Worm (Caenorhabditis elegans) whole organism, early embryonic: ENCODE results near the gene F58A3.3.

Source experiments
- B0310.2 ChIP-seq: sonication (generic microtip); optimal IDR thresholded peaks from 2 replicates; lab custom pipeline; 2016; ENCODE audit warnings: mild to moderate bottlenecking, missing genetic modification characterization, missing compliant biosample characterization
- ama-1 ChIP-seq: fragments of 150-350 bp; optimal IDR thresholded peaks from 2 replicates; lab custom pipeline; 2014
- ceh-13 ChIP-seq: fragments of 200-800 bp; sonication (Bioruptor generic); optimal IDR thresholded peaks from 2 replicates; lab custom pipeline; 2018; ENCODE audit warnings: mild to moderate bottlenecking, missing genetic modification characterization, missing compliant biosample characterization
- flt-1 ChIP-seq: fragments of 200-800 bp; sonication (Bioruptor generic); IDR thresholded peaks from 2 replicates; pipeline ENCODE4 v1.3.6; 2022; ENCODE audit warnings: missing genetic modification characterization, missing compliant biosample characterization
- sea-1 ChIP-seq: fragments of 200-800 bp; sonication (Bioruptor generic); conservative IDR thresholded peaks from 2 replicates; pipeline ENCODE4 v1.3.6; 2022; ENCODE audit warnings: missing genetic modification characterization, missing compliant biosample characterization
- tbx-11 ChIP-seq: fragments of 200-800 bp; sonication (Bioruptor generic); IDR thresholded peaks from 2 replicates; pipeline ENCODE4 v1.3.6; 2022; ENCODE audit warnings: missing genetic modification characterization, missing compliant biosample characterization

- TF ChIP-seq ceh-13 (GFP tag; lab: Kevin White, UChicago) = no peak
- no peak for TF ChIP-seq tbx-11 (GFP tag; lab: Robert Waterston, UW)
- TF ChIP-seq ama-1 = no peak
- no peak for TF ChIP-seq B0310.2
- TF ChIP-seq flt-1 (GFP tag; lab: Robert Waterston, UW) = no peak
- no peak for TF ChIP-seq sea-1 (GFP tag; lab: Robert Waterston, UW)
These were observed 41.2 kb downstream of the F58A3.3 start, which contains the start of gene C09F12.2 for ce11 chrX:11053615-11054014.
